Worm (Caenorhabditis elegans): Measurements from ENCODE around the gene ncx-1.

ce11 chrV:20105210-20105793, 15.2 kb downstream of the ncx-1 start:
- TF ChIP-seq nhr-12 (tag; optimal IDR thresholded peaks at IDR 0.05) (no peak), daf-12 (tag; optimal IDR thresholded peaks at IDR 0.05) (no peak), elt-1 (tag; optimal IDR thresholded peaks at IDR 0.05) (no peak), unc-62 (GFP tag; optimal IDR thresholded peaks at IDR 0.05) (no peak), snpc-4 (tag; optimal IDR thresholded peaks at IDR 0.05) (no peak), nfya-1 (tag; optimal IDR thresholded peaks at IDR 0.05; ENCODE audit: insufficient read depth) (no peak), nhr-11 (tag; optimal IDR thresholded peaks at IDR 0.05) (no peak), eor-1 (tag; optimal IDR thresholded peaks at IDR 0.05) (no peak), ceh-9 (tag; optimal IDR thresholded peaks at IDR 0.05) (no peak), fkh-2 (tag; optimal IDR thresholded peaks at IDR 0.05) (no peak), nhr-28 (tag; optimal IDR thresholded peaks at IDR 0.05) (no peak), ztf-11 (tag; optimal IDR thresholded peaks at IDR 0.05) (no peak)
